Fruit fly (Drosophila melanogaster) whole organism: ENCODE measurements around the gene UQCR-C2.

Experiments
- CG8478 ChIP-seq: fragments of >200 bp; optimal IDR thresholded peaks from 2 replicates; lab custom pipeline; 2018; ENCODE audit warnings: inconsistent platforms
- EcR ChIP-seq, 2 experiments: fragments of >200 bp; optimal IDR thresholded peaks; 2 replicates each; lab custom pipeline; 2017; ENCODE audit warnings: missing biosample characterization in 2 of 2, missing genetic modification characterization in 2 of 2, missing genetic modification reagents in 2 of 2
- pan ChIP-seq: fragments of >200 bp; optimal IDR thresholded peaks from 2 replicates; lab custom pipeline; 2017
- psq ChIP-seq: fragments of >200 bp; optimal IDR thresholded peaks from 2 replicates; lab custom pipeline; 2017
- usp ChIP-seq: fragments of >200 bp; optimal IDR thresholded peaks from 2 replicates; lab custom pipeline; 2017; ENCODE audit warnings: missing biosample characterization, missing genetic modification characterization, mixed read lengths

DNA sequence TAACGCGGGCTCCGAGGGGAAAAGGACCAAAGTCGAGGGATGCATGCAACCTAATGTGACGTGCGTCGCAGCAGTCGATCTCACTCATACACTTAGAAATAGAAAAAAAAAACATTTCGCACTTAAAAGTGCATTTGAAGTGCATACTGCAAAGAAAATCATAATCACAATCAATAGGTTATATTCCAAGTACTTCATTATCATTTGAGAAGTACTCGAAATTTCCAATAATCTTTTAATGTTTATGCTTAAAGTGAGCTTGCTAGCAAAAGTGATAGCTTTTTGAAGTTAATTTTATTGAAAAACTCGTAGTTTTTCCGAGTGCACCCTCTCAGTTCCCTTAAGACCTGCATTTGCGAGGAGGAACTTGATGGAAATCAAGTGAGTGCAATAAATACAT is 50.6 kb downstream of the UQCR-C2 start:
- TF ChIP-seq pan (no peak), usp (GFP tag; lab: Kevin White, UChicago) (no peak), CG8478 (lab: Kevin White, UChicago) (no peak), EcR (GFP tag; optimal IDR thresholded peaks at IDR 0.05; lab: Kevin White, UChicago) (no peak), psq (lab: Kevin White, UChicago) (no peak)
